Fruit fly (Drosophila melanogaster): ENCODE data around the gene CG45488.
"Not testable (repeated sequence)": the region's sequence is repeated elsewhere in the genome, so short reads cannot be mapped to it uniquely, and the experiment has no call there.

dm6 chrX:19910017-19910416, 10.2 kb downstream of the CG45488 start, which contains the start of gene CG45486:
- TF ChIP-seq CG8478 (optimal IDR thresholded peaks at IDR 0.05); usp (GFP tag; optimal IDR thresholded peaks at IDR 0.05); psq (optimal IDR thresholded peaks at IDR 0.05); pan (optimal IDR thresholded peaks at IDR 0.05); EcR (GFP tag; optimal IDR thresholded peaks at IDR 0.05); Dll (optimal IDR thresholded peaks at IDR 0.05): not testable (repeated sequence)
